Worm (Caenorhabditis elegans): ENCODE measurements around the gene pqn-18.

Gene pqn-18

ce11 chrX:12863796-12864195, 43.8 kb upstream of the pqn-18 start, which contains the start of gene T14G8.4:
Gene T14G8.4 (minus strand): TSS chrX:12863896.
- no peak for TF ChIP-seq ref-2 (tag; optimal IDR thresholded peaks at IDR 0.05)
- TF ChIP-seq fkh-10 (GFP tag; optimal IDR thresholded peaks at IDR 0.05), result no peak
- no peak for TF ChIP-seq ceh-18 (tag; optimal IDR thresholded peaks at IDR 0.05)
- no peak for TF ChIP-seq ceh-34 (tag; optimal IDR thresholded peaks at IDR 0.05)
- TF ChIP-seq sox-2 (GFP tag; IDR thresholded peaks at IDR 0.05), result no peak
- no peak for TF ChIP-seq pros-1 (tag; optimal IDR thresholded peaks at IDR 0.05)
- TF ChIP-seq fax-1 (tag; optimal IDR thresholded peaks at IDR 0.05), result no peak
- TF ChIP-seq sdc-2 (tag; optimal IDR thresholded peaks at IDR 0.05), result no peak
- no peak for TF ChIP-seq pha-4 (tag; optimal IDR thresholded peaks at IDR 0.05)
- TF ChIP-seq dmd-4 (tag; optimal IDR thresholded peaks at IDR 0.05; ENCODE audit: borderline replicate concordance), result no peak
- no peak for TF ChIP-seq ahr-1 (tag; optimal IDR thresholded peaks at IDR 0.05)

ce11 chrX:12869412-12869811, 38.2 kb upstream of the pqn-18 start:
- TF ChIP-seq gmeb-2 (tag; optimal IDR thresholded peaks at IDR 0.05), result no peak
- no peak for TF ChIP-seq T23F11.4 (GFP tag; optimal IDR thresholded peaks at IDR 0.05)
- no peak for TF ChIP-seq pha-4 (tag; optimal IDR thresholded peaks at IDR 0.05)
- TF ChIP-seq sdc-2 (tag; optimal IDR thresholded peaks at IDR 0.05), result no peak
- TF ChIP-seq madf-2 (tag; optimal IDR thresholded peaks at IDR 0.05), result no peak
- no peak for TF ChIP-seq pqm-1 (tag; optimal IDR thresholded peaks at IDR 0.05)
- no peak for TF ChIP-seq tbx-7 (tag; optimal IDR thresholded peaks at IDR 0.05)
- TF ChIP-seq F13H6.1 (tag; optimal IDR thresholded peaks at IDR 0.05), result no peak
- no peak for TF ChIP-seq ref-2 (tag; optimal IDR thresholded peaks at IDR 0.05)
- TF ChIP-seq elt-4 (tag; optimal IDR thresholded peaks at IDR 0.05), result no peak
- TF ChIP-seq rnt-1 (tag; optimal IDR thresholded peaks at IDR 0.05), result no peak

ce11 chrX:12869827-12870394, 37.7 kb upstream of the pqn-18 start:
- no peak for TF ChIP-seq elt-2 (tag; optimal IDR thresholded peaks at IDR 0.05)
- no peak for TF ChIP-seq pax-1 (tag; optimal IDR thresholded peaks at IDR 0.05)
- no peak for TF ChIP-seq ceh-48 (tag; optimal IDR thresholded peaks at IDR 0.05)
- TF ChIP-seq npax-4 (tag; optimal IDR thresholded peaks at IDR 0.05), result no peak
- no peak for TF ChIP-seq pat-9 (tag; optimal IDR thresholded peaks at IDR 0.05)
- TF ChIP-seq hlh-15 (tag; optimal IDR thresholded peaks at IDR 0.05), result no peak
- no peak for TF ChIP-seq pqm-1 (tag; optimal IDR thresholded peaks at IDR 0.05)

ce11 chrX:12872022-12872888, 35.4 kb upstream of the pqn-18 start:
- TF ChIP-seq syd-9 (tag; optimal IDR thresholded peaks at IDR 0.05) (no peak), ceh-22 (tag; optimal IDR thresholded peaks at IDR 0.05) (no peak), sox-2 (GFP tag; IDR thresholded peaks at IDR 0.05) (no peak), unc-3 (GFP tag; conservative IDR thresholded peaks at IDR 0.05) (no peak), unc-3 (tag; optimal IDR thresholded peaks at IDR 0.05) (no peak), nfya-1 (tag; optimal IDR thresholded peaks at IDR 0.05) (peak; percentile 37), ref-2 (tag; optimal IDR thresholded peaks at IDR 0.05) (no peak), npax-4 (tag; optimal IDR thresholded peaks at IDR 0.05) (no peak), hlh-15 (tag; optimal IDR thresholded peaks at IDR 0.05) (no peak), ceh-2 (tag; optimal IDR thresholded peaks at IDR 0.05) (no peak), gmeb-2 (tag; optimal IDR thresholded peaks at IDR 0.05) (no peak), ceh-14 (tag; optimal IDR thresholded peaks at IDR 0.05) (no peak), nhr-232 (tag; optimal IDR thresholded peaks at IDR 0.05) (no peak), elt-2 (tag; optimal IDR thresholded peaks at IDR 0.05) (peak; percentile 97), zip-5 (tag; optimal IDR thresholded peaks at IDR 0.05) (no peak), ceh-18 (tag; optimal IDR thresholded peaks at IDR 0.05) (peak; percentile 78), mec-3 (tag; optimal IDR thresholded peaks at IDR 0.05; ENCODE audit: borderline replicate concordance) (no peak), pqm-1 (tag; optimal IDR thresholded peaks at IDR 0.05) (peak; percentile 89), eyg-1 (tag; optimal IDR thresholded peaks at IDR 0.05) (no peak), odd-2 (tag; optimal IDR thresholded peaks at IDR 0.05) (no peak), unc-55 (GFP tag; optimal IDR thresholded peaks at IDR 0.05) (peak; percentile 56), ceh-48 (tag; optimal IDR thresholded peaks at IDR 0.05) (no peak), ets-4 (tag; optimal IDR thresholded peaks at IDR 0.05) (peak; percentile 41), dve-1 (tag; optimal IDR thresholded peaks at IDR 0.05) (peak; percentile 80), ttx-3 (tag; optimal IDR thresholded peaks at IDR 0.05) (no peak), F13H6.1 (tag; optimal IDR thresholded peaks at IDR 0.05) (peak; percentile 18), ceh-45 (GFP tag; IDR thresholded peaks at IDR 0.05) (no peak), rnt-1 (tag; optimal IDR thresholded peaks at IDR 0.05) (peak; percentile 1), ceh-34 (tag; optimal IDR thresholded peaks at IDR 0.05) (no peak), pros-1 (tag; optimal IDR thresholded peaks at IDR 0.05) (no peak), ama-1 (optimal IDR thresholded peaks at IDR 0.05) (no peak), pag-3 (tag; optimal IDR thresholded peaks at IDR 0.05; ENCODE audit: borderline replicate concordance) (no peak)

Measured in whole organism, late embryonic.